Worm (Caenorhabditis elegans) whole organism, L2 larva: ENCODE measurements around the gene ZK593.2.
A peak's percentile ranks its signal among the peaks of the same experiment; 100 is the strongest.

ENCODE experiments used
- C34F6.9 ChIP-seq: fragments of 150-350 bp; optimal IDR thresholded peaks from 2 replicates; lab custom pipeline; 2014; ENCODE audit warnings: missing biosample characterization, missing genetic modification characterization
- F13H6.1 ChIP-seq: sonication (generic microtip); optimal IDR thresholded peaks from 2 replicates; lab custom pipeline; 2016; ENCODE audit warnings: missing genetic modification characterization, missing compliant biosample characterization
- R02D3.7 ChIP-seq: fragments of 150-350 bp; optimal IDR thresholded peaks from 2 replicates; lab custom pipeline; 2014; ENCODE audit warnings: missing biosample characterization, missing genetic modification characterization
- Y55F3AM.14 ChIP-seq: fragments of 200-800 bp; sonication (Bioruptor generic); optimal IDR thresholded peaks from 2 replicates; lab custom pipeline; 2018; ENCODE audit warnings: mild to moderate bottlenecking, missing genetic modification characterization, missing compliant biosample characterization
- ZK546.5 ChIP-seq: sonication (generic microtip); optimal IDR thresholded peaks from 2 replicates; lab custom pipeline; 2017; ENCODE audit warnings: missing biosample characterization, missing genetic modification characterization
- alr-1 ChIP-seq: fragments of 150-350 bp; optimal IDR thresholded peaks from 2 replicates; lab custom pipeline; 2014; ENCODE audit warnings: missing biosample characterization, missing genetic modification characterization
- aly-2 ChIP-seq: fragments of 150-350 bp; optimal IDR thresholded peaks from 2 replicates; lab custom pipeline; 2014; ENCODE audit warnings: missing biosample characterization, missing genetic modification characterization
- ama-1 ChIP-seq: fragments of 150-350 bp; optimal IDR thresholded peaks from 2 replicates; lab custom pipeline; 2018; ENCODE audit warnings: inconsistent platforms
- blmp-1 ChIP-seq: sonication (generic microtip); optimal IDR thresholded peaks from 2 replicates; lab custom pipeline; 2017; ENCODE audit warnings: missing genetic modification characterization, mild to moderate bottlenecking, missing compliant biosample characterization, antibody characterized with exemption, moderate library complexity; ENCODE audit not compliant: insufficient read depth
- ceh-16 ChIP-seq: fragments of 150-350 bp; optimal IDR thresholded peaks from 2 replicates; lab custom pipeline; 2014; ENCODE audit warnings: missing biosample characterization, missing genetic modification characterization
- ceh-82 ChIP-seq: fragments of 150-350 bp; optimal IDR thresholded peaks from 2 replicates; lab custom pipeline; 2014; ENCODE audit warnings: missing biosample characterization, missing genetic modification characterization
- crh-2 ChIP-seq: sonication (generic microtip); optimal IDR thresholded peaks from 2 replicates; lab custom pipeline; 2017; ENCODE audit warnings: missing biosample characterization, missing genetic modification characterization
- dmd-4 ChIP-seq: sonication (generic microtip); optimal IDR thresholded peaks from 2 replicates; lab custom pipeline; 2017; ENCODE audit warnings: missing biosample characterization, missing genetic modification characterization
- egl-27 ChIP-seq: sonication (generic microtip); optimal IDR thresholded peaks from 3 replicates; lab custom pipeline; 2017; ENCODE audit warnings: missing biosample characterization, missing genetic modification reagents, missing genetic modification characterization
- elt-1 ChIP-seq: fragments of 150-350 bp; optimal IDR thresholded peaks from 2 replicates; lab custom pipeline; 2014; ENCODE audit warnings: missing biosample characterization, missing genetic modification characterization
- elt-3 ChIP-seq: sonication (generic microtip); optimal IDR thresholded peaks from 2 replicates; lab custom pipeline; 2017; ENCODE audit warnings: missing biosample characterization, missing genetic modification characterization
- fos-1 ChIP-seq: fragments of 150-350 bp; optimal IDR thresholded peaks from 2 replicates; lab custom pipeline; 2014; ENCODE audit warnings: missing biosample characterization, missing genetic modification characterization
- gmeb-1 ChIP-seq: fragments of 150-350 bp; optimal IDR thresholded peaks from 2 replicates; lab custom pipeline; 2014; ENCODE audit warnings: missing biosample characterization, missing genetic modification characterization
- lin-11 ChIP-seq: fragments of 150-350 bp; sonication (generic microtip); optimal IDR thresholded peaks from 2 replicates; lab custom pipeline; 2014; ENCODE audit warnings: missing biosample characterization, missing genetic modification characterization, inconsistent platforms, mixed read lengths
- lin-13 ChIP-seq: fragments of 150-350 bp; optimal IDR thresholded peaks from 2 replicates; lab custom pipeline; 2014; ENCODE audit warnings: missing biosample characterization, missing genetic modification reagents, missing genetic modification characterization
- lin-39 ChIP-seq: fragments of 150-350 bp; optimal IDR thresholded peaks from 2 replicates; lab custom pipeline; 2014; ENCODE audit warnings: missing biosample characterization, missing genetic modification reagents, missing genetic modification characterization
- lsy-2 ChIP-seq, 2 experiments: fragments of 150-350 bp in 1 of 2; sonication (generic microtip) in 1 of 2; optimal IDR thresholded peaks; 2 replicates each; lab custom pipeline; 2014 to 2017; ENCODE audit warnings: missing biosample characterization in 2 of 2, missing genetic modification characterization in 2 of 2
- mab-5 ChIP-seq: fragments of 150-350 bp; optimal IDR thresholded peaks from 2 replicates; lab custom pipeline; 2014; ENCODE audit warnings: missing biosample characterization, missing genetic modification characterization
- mbf-1 ChIP-seq: sonication (generic microtip); optimal IDR thresholded peaks from 2 replicates; lab custom pipeline; 2017; ENCODE audit warnings: missing biosample characterization, missing genetic modification characterization
- mdl-1 ChIP-seq, 2 experiments: fragments of 150-350 bp in 1 of 2; sonication (generic microtip) in 1 of 2; optimal IDR thresholded peaks; 2 replicates each; lab custom pipeline; 2017; ENCODE audit warnings: missing biosample characterization in 2 of 2, missing genetic modification characterization in 2 of 2
- nhr-10 ChIP-seq: sonication (generic microtip); optimal IDR thresholded peaks from 2 replicates; lab custom pipeline; 2017; ENCODE audit warnings: missing biosample characterization, missing genetic modification characterization
- nhr-11 ChIP-seq: fragments of 150-350 bp; optimal IDR thresholded peaks from 2 replicates; lab custom pipeline; 2014; ENCODE audit warnings: missing biosample characterization, missing genetic modification characterization
- nhr-12 ChIP-seq: fragments of 150-350 bp; optimal IDR thresholded peaks from 2 replicates; lab custom pipeline; 2014; ENCODE audit warnings: missing biosample characterization, missing genetic modification characterization
- nhr-129 ChIP-seq: fragments of 150-350 bp; optimal IDR thresholded peaks from 2 replicates; lab custom pipeline; 2014; ENCODE audit warnings: missing biosample characterization, missing genetic modification characterization
- nhr-21 ChIP-seq: fragments of 150-350 bp; optimal IDR thresholded peaks from 2 replicates; lab custom pipeline; 2014; ENCODE audit warnings: missing biosample characterization, missing genetic modification characterization
- nhr-23 ChIP-seq: fragments of 150-350 bp; optimal IDR thresholded peaks from 2 replicates; lab custom pipeline; 2014; ENCODE audit warnings: missing biosample characterization, missing genetic modification reagents, missing genetic modification characterization
- nhr-237 ChIP-seq: fragments of 150-350 bp; optimal IDR thresholded peaks from 2 replicates; lab custom pipeline; 2014; ENCODE audit warnings: missing biosample characterization, missing genetic modification characterization
- nhr-25 ChIP-seq: fragments of 150-350 bp; sonication (generic microtip); optimal IDR thresholded peaks from 3 replicates; lab custom pipeline; 2014; ENCODE audit warnings: missing biosample characterization, missing genetic modification characterization
- nhr-6 ChIP-seq: fragments of 150-350 bp; optimal IDR thresholded peaks from 2 replicates; lab custom pipeline; 2014; ENCODE audit warnings: missing biosample characterization, missing genetic modification characterization
- nhr-77 ChIP-seq: fragments of 150-350 bp; optimal IDR thresholded peaks from 2 replicates; lab custom pipeline; 2014; ENCODE audit warnings: missing biosample characterization, missing genetic modification characterization
- peb-1 ChIP-seq: fragments of 150-350 bp; optimal IDR thresholded peaks from 2 replicates; lab custom pipeline; 2014; ENCODE audit warnings: missing biosample characterization, missing genetic modification characterization
- sem-4 ChIP-seq: fragments of 150-350 bp; optimal IDR thresholded peaks from 2 replicates; lab custom pipeline; 2014; ENCODE audit warnings: missing biosample characterization, missing genetic modification reagents, missing genetic modification characterization
- skn-1 ChIP-seq: sonication (generic microtip); optimal IDR thresholded peaks from 2 replicates; lab custom pipeline; 2017; ENCODE audit warnings: missing biosample characterization, missing genetic modification characterization
- sma-3 ChIP-seq: sonication (generic microtip); optimal IDR thresholded peaks from 2 replicates; lab custom pipeline; 2016; ENCODE audit warnings: missing genetic modification reagents, missing genetic modification characterization, missing compliant biosample characterization
- sma-9 ChIP-seq, 2 experiments: fragments of 150-350 bp in 1 of 2; sonication (generic microtip) in 1 of 2; optimal IDR thresholded peaks; 2 replicates each; lab custom pipeline; 2014 to 2016; ENCODE audit warnings: missing genetic modification characterization in 2 of 2, mild to moderate bottlenecking in 1 of 2, missing biosample characterization in 1 of 2, missing compliant biosample characterization in 1 of 2, missing genetic modification reagents in 1 of 2, moderate library complexity in 1 of 2
- snpc-4 ChIP-seq: fragments of 150-350 bp; optimal IDR thresholded peaks from 2 replicates; lab custom pipeline; 2014; ENCODE audit warnings: missing biosample characterization, missing genetic modification characterization
- unc-39 ChIP-seq: fragments of 150-350 bp; optimal IDR thresholded peaks from 2 replicates; lab custom pipeline; 2014; ENCODE audit warnings: missing biosample characterization, missing genetic modification characterization
- unc-55 ChIP-seq: fragments of 150-350 bp; sonication (generic microtip); optimal IDR thresholded peaks from 3 replicates; lab custom pipeline; 2014; ENCODE audit warnings: missing biosample characterization, missing genetic modification reagents, missing genetic modification characterization
- unc-62 ChIP-seq: fragments of 150-350 bp; optimal IDR thresholded peaks from 2 replicates; lab custom pipeline; 2014; ENCODE audit warnings: missing biosample characterization, missing genetic modification reagents, missing genetic modification characterization
- zag-1 ChIP-seq: fragments of 150-350 bp; optimal IDR thresholded peaks from 2 replicates; lab custom pipeline; 2014; ENCODE audit warnings: missing biosample characterization, missing genetic modification characterization
- ztf-1 ChIP-seq: fragments of 200-800 bp; sonication (Bioruptor generic); conservative IDR thresholded peaks from 2 replicates; pipeline ENCODE4 v1.3.6; 2022; ENCODE audit warnings: missing genetic modification characterization, missing compliant biosample characterization
- ztf-11 ChIP-seq: sonication (generic microtip); optimal IDR thresholded peaks from 2 replicates; lab custom pipeline; 2017; ENCODE audit warnings: missing biosample characterization, missing genetic modification characterization
- ztf-4 ChIP-seq: fragments of 150-350 bp; optimal IDR thresholded peaks from 2 replicates; lab custom pipeline; 2014; ENCODE audit warnings: missing biosample characterization, missing genetic modification characterization

The ZK593.2 gene

DNA sequence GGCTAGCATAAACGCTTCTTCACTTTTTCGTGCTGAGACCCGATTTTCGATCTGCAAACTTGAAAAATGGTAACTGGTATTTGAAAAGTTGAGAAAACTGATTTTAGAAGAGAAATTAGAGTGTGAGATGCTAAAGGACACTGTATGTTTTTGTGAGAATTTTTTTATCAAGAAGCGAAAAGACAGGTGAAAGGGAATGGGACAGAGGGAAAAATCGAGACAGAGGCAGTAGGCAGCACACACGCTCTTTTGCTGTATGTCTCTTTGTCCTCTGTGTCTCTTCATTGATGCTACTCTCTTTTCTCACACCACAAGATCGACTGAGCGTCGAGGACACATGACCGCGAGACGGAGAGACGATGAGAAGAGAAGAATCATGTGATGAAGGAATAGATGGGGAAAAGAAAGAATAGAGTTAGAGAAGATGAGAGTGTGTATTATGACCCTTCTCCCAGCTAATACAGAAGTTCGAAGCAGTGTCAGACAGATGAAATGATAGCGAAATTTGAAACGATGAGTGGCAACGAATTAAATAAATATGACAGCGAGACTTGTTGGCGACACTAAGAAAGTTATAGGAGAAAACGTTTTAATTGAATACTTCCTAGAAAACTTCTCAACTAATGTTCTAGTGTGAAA is 22.8 kb downstream of the ZK593.2 start, which contains the start of gene lgg-2:
TSS of gene lgg-2 (minus strand) at position 51 of the 639 bp plus-strand sequence.
- peak; percentile 70 for TF ChIP-seq nhr-10 (tag; lab: Kevin White, UChicago)
- peak; percentile 4 for TF ChIP-seq ztf-11
- peak; percentile 79 to 97 for TF ChIP-seq mdl-1 (tag; optimal IDR thresholded peaks at IDR 0.05; lab: Kevin White, UChicago)
- TF ChIP-seq unc-62 = peak; percentile 93
- no peak for TF ChIP-seq dmd-4 (tag; lab: Kevin White, UChicago)
- no peak for TF ChIP-seq nhr-77 (tag; lab: Kevin White, UChicago)
- peak; percentile 56 for TF ChIP-seq alr-1 (tag; lab: Kevin White, UChicago)
- no peak for TF ChIP-seq elt-1 (tag; lab: Kevin White, UChicago)
- peak; percentile 78 for TF ChIP-seq zag-1 (tag; lab: Kevin White, UChicago)
- peak; percentile 21 for TF ChIP-seq ceh-82 (tag; lab: Kevin White, UChicago)
- no peak for TF ChIP-seq ztf-1 (GFP tag; lab: Robert Waterston, UW)
- no peak for TF ChIP-seq nhr-237 (tag; lab: Kevin White, UChicago)
- peak; percentile 87 for TF ChIP-seq lin-13 (GFP tag; lab: Kevin White, UChicago)
- TF ChIP-seq R02D3.7 (tag; lab: Kevin White, UChicago) = no peak
- peak; percentile 88 for TF ChIP-seq gmeb-1 (tag; lab: Kevin White, UChicago)
- peak; percentile 52 for TF ChIP-seq skn-1 (tag; lab: Kevin White, UChicago)
- peak; percentile 97 for TF ChIP-seq fos-1 (tag; lab: Kevin White, UChicago)
- TF ChIP-seq mbf-1 (tag; lab: Kevin White, UChicago) = no peak
- TF ChIP-seq snpc-4 (tag; lab: Kevin White, UChicago) = peak; percentile 89
- peak; percentile 98 for TF ChIP-seq sma-3
- peak; percentile 99 for TF ChIP-seq C34F6.9 (tag; lab: Kevin White, UChicago)
- TF ChIP-seq lsy-2 (tag; optimal IDR thresholded peaks at IDR 0.05; lab: Kevin White, UChicago) = peak; percentile 75 to 95
- TF ChIP-seq egl-27 (tag; lab: Kevin White, UChicago) = peak; percentile 97
- TF ChIP-seq unc-55 = peak; percentile 80
- TF ChIP-seq crh-2 (tag; lab: Kevin White, UChicago) = peak; percentile 98
- no peak for TF ChIP-seq aly-2 (tag; lab: Kevin White, UChicago)
- peak; percentile 98 for TF ChIP-seq F13H6.1 (tag; lab: Kevin White, UChicago)
- peak; percentile 98 for TF ChIP-seq nhr-21 (tag; lab: Kevin White, UChicago)
- TF ChIP-seq sem-4 = peak; percentile 94
- TF ChIP-seq nhr-25 (tag; lab: Kevin White, UChicago) = peak; percentile 98
- peak; percentile 94 for TF ChIP-seq Y55F3AM.14
- TF ChIP-seq nhr-11 (tag; lab: Kevin White, UChicago) = no peak
- no peak for TF ChIP-seq unc-39
- TF ChIP-seq nhr-6 (tag; lab: Kevin White, UChicago) = peak; percentile 98
- TF ChIP-seq ztf-4 (tag; lab: Kevin White, UChicago) = peak; percentile 97
- TF ChIP-seq elt-3 (tag; lab: Kevin White, UChicago) = no peak
- TF ChIP-seq nhr-23 (tag; lab: Kevin White, UChicago) = no peak
- TF ChIP-seq blmp-1 (tag; lab: Kevin White, UChicago) = peak; percentile 99
- TF ChIP-seq peb-1 (tag; lab: Kevin White, UChicago) = no peak
- TF ChIP-seq nhr-12 (tag; lab: Kevin White, UChicago) = peak; percentile 38
- TF ChIP-seq ZK546.5 (tag; lab: Kevin White, UChicago) = no peak
- TF ChIP-seq mab-5 = peak; percentile 92
- TF ChIP-seq lin-11 (tag; lab: Kevin White, UChicago) = peak; percentile 82
- peak; percentile 57 for TF ChIP-seq ceh-16
- TF ChIP-seq nhr-129 (tag; lab: Kevin White, UChicago) = peak; percentile 98
- TF ChIP-seq lin-39 (tag; lab: Kevin White, UChicago) = peak; percentile 53
- TF ChIP-seq ama-1 = no peak
- peak; percentile 99 for TF ChIP-seq sma-9 (GFP tag; optimal IDR thresholded peaks at IDR 0.05; lab: Kevin White, UChicago)
- no peak for TF ChIP-seq sma-9 (tag; optimal IDR thresholded peaks at IDR 0.05; lab: Kevin White, UChicago)
